Worm (Caenorhabditis elegans): ENCODE data around the gene F52B11.2.

- TF ChIP-seq mdl-1 (tag; optimal IDR thresholded peaks at IDR 0.05) (no peak), nhr-25 (tag; optimal IDR thresholded peaks at IDR 0.05) (no peak)
Observed at ce11 chrIV:14103054-14103453, 19.7 kb downstream of the F52B11.2 start, which contains the start of gene F52B11.5.
